Worm (Caenorhabditis elegans) whole organism, late embryonic: ENCODE data around the gene srx-114.

Source experiments
- C08G9.2 ChIP-seq: sonication (generic microtip); optimal IDR thresholded peaks from 2 replicates; lab custom pipeline; 2016; ENCODE audit warnings: mild to moderate bottlenecking, missing genetic modification characterization, moderate library complexity, missing compliant biosample characterization
- C38D4.7 ChIP-seq: fragments of 200-800 bp; sonication (Bioruptor generic); optimal IDR thresholded peaks from 2 replicates; lab custom pipeline; 2018; ENCODE audit warnings: mild to moderate bottlenecking, missing genetic modification characterization, moderate library complexity, missing compliant biosample characterization
- K09A11.1 ChIP-seq: sonication (generic microtip); optimal IDR thresholded peaks from 2 replicates; lab custom pipeline; 2017; ENCODE audit warnings: antibody characterized with exemption, mild to moderate bottlenecking, missing genetic modification characterization, missing compliant biosample characterization; ENCODE audit not compliant: insufficient read depth
- T23F11.4 ChIP-seq: fragments of 200-800 bp; sonication (Bioruptor generic); optimal IDR thresholded peaks from 2 replicates; lab custom pipeline; 2018; ENCODE audit warnings: mild to moderate bottlenecking, missing genetic modification characterization, missing compliant biosample characterization
- ahr-1 ChIP-seq: sonication (generic microtip); optimal IDR thresholded peaks from 2 replicates; lab custom pipeline; 2016; ENCODE audit warnings: missing genetic modification characterization, missing compliant biosample characterization
- ama-1 ChIP-seq: fragments of 150-350 bp; optimal IDR thresholded peaks from 2 replicates; lab custom pipeline; 2014
- ceh-14 ChIP-seq: sonication (generic microtip); optimal IDR thresholded peaks from 2 replicates; lab custom pipeline; 2016; ENCODE audit warnings: missing genotype, missing genetic modification characterization, missing compliant biosample characterization
- ceh-18 ChIP-seq: sonication (generic microtip); optimal IDR thresholded peaks from 2 replicates; lab custom pipeline; 2016; ENCODE audit warnings: missing genetic modification characterization, missing compliant biosample characterization
- ceh-2 ChIP-seq: sonication (generic microtip); optimal IDR thresholded peaks from 2 replicates; lab custom pipeline; 2016; ENCODE audit warnings: missing genotype, missing genetic modification characterization, missing compliant biosample characterization
- ceh-22 ChIP-seq: sonication (generic microtip); optimal IDR thresholded peaks from 2 replicates; lab custom pipeline; 2017; ENCODE audit warnings: missing biosample characterization, missing genetic modification characterization
- ceh-24 ChIP-seq: sonication (generic microtip); optimal IDR thresholded peaks from 2 replicates; lab custom pipeline; 2016; ENCODE audit warnings: mild to moderate bottlenecking, missing genetic modification characterization, missing compliant biosample characterization
- ceh-31 ChIP-seq: sonication (generic microtip); optimal IDR thresholded peaks from 2 replicates; lab custom pipeline; 2016; ENCODE audit warnings: missing genetic modification characterization, missing compliant biosample characterization
- ceh-34 ChIP-seq: sonication (generic microtip); optimal IDR thresholded peaks from 2 replicates; lab custom pipeline; 2016; ENCODE audit warnings: mild to moderate bottlenecking, missing genetic modification characterization, missing compliant biosample characterization
- ceh-45 ChIP-seq: fragments of 200-800 bp; sonication (Bioruptor generic); IDR thresholded peaks from 2 replicates; pipeline ENCODE4 v1.3.6; 2022; ENCODE audit warnings: missing genetic modification reagents, missing genetic modification characterization, missing compliant biosample characterization
- ceh-48 ChIP-seq: sonication (generic microtip); optimal IDR thresholded peaks from 2 replicates; lab custom pipeline; 2016; ENCODE audit warnings: missing genetic modification characterization, inconsistent platforms, missing compliant biosample characterization
- ceh-9 ChIP-seq: sonication (generic microtip); optimal IDR thresholded peaks from 2 replicates; lab custom pipeline; 2016; ENCODE audit warnings: mild to moderate bottlenecking, missing genetic modification characterization, inconsistent platforms, missing compliant biosample characterization
- che-1 ChIP-seq: sonication (generic microtip); optimal IDR thresholded peaks from 2 replicates; lab custom pipeline; 2016; ENCODE audit warnings: mild to moderate bottlenecking, missing genetic modification characterization, missing compliant biosample characterization
- dmd-4 ChIP-seq: sonication (generic microtip); optimal IDR thresholded peaks from 2 replicates; lab custom pipeline; 2016; ENCODE audit warnings: borderline replicate concordance, missing genetic modification characterization, missing compliant biosample characterization
- dve-1 ChIP-seq: sonication (generic microtip); optimal IDR thresholded peaks from 2 replicates; lab custom pipeline; 2017; ENCODE audit warnings: antibody characterized with exemption, mild to moderate bottlenecking, missing genetic modification characterization, missing compliant biosample characterization
- elt-2 ChIP-seq: sonication (generic microtip); optimal IDR thresholded peaks from 2 replicates; lab custom pipeline; 2016; ENCODE audit warnings: missing genetic modification reagents, missing genetic modification characterization, missing compliant biosample characterization
- elt-4 ChIP-seq: sonication (generic microtip); optimal IDR thresholded peaks from 2 replicates; lab custom pipeline; 2016; ENCODE audit warnings: missing genetic modification characterization, missing compliant biosample characterization
- ets-4 ChIP-seq: sonication (generic microtip); optimal IDR thresholded peaks from 2 replicates; lab custom pipeline; 2016; ENCODE audit warnings: missing genetic modification characterization, missing compliant biosample characterization
- eyg-1 ChIP-seq: sonication (generic microtip); optimal IDR thresholded peaks from 2 replicates; lab custom pipeline; 2016; ENCODE audit warnings: missing genotype, missing genetic modification characterization, missing compliant biosample characterization
- fax-1 ChIP-seq: sonication (generic microtip); optimal IDR thresholded peaks from 2 replicates; lab custom pipeline; 2016; ENCODE audit warnings: missing genotype, missing genetic modification characterization, missing compliant biosample characterization
- fkh-10 ChIP-seq: fragments of 150-350 bp; optimal IDR thresholded peaks from 2 replicates; lab custom pipeline; 2014; ENCODE audit warnings: missing biosample characterization, missing genetic modification reagents, missing genetic modification characterization
- fkh-6 ChIP-seq: sonication (generic microtip); optimal IDR thresholded peaks from 2 replicates; lab custom pipeline; 2016; ENCODE audit warnings: missing genetic modification characterization, missing compliant biosample characterization
- gmeb-2 ChIP-seq: sonication (generic microtip); optimal IDR thresholded peaks from 2 replicates; lab custom pipeline; 2016; ENCODE audit warnings: missing genetic modification characterization, inconsistent platforms, missing compliant biosample characterization
- hlh-13 ChIP-seq: fragments of 200-800 bp; sonication (Bioruptor generic); optimal IDR thresholded peaks from 2 replicates; lab custom pipeline; 2018; ENCODE audit warnings: mild to moderate bottlenecking, missing genetic modification characterization, missing compliant biosample characterization
- hlh-15 ChIP-seq: sonication (generic microtip); optimal IDR thresholded peaks from 2 replicates; lab custom pipeline; 2016; ENCODE audit warnings: missing genetic modification characterization, missing compliant biosample characterization
- hlh-6 ChIP-seq: sonication (generic microtip); optimal IDR thresholded peaks from 2 replicates; lab custom pipeline; 2016; ENCODE audit warnings: missing genotype, missing genetic modification characterization, missing compliant biosample characterization
- hlh-8 ChIP-seq: sonication (generic microtip); optimal IDR thresholded peaks from 2 replicates; lab custom pipeline; 2016; ENCODE audit warnings: missing genotype, missing genetic modification characterization, missing compliant biosample characterization
- lim-6 ChIP-seq: sonication (generic microtip); optimal IDR thresholded peaks from 2 replicates; lab custom pipeline; 2016; ENCODE audit warnings: missing genetic modification characterization, missing compliant biosample characterization
- madf-2 ChIP-seq: sonication (generic microtip); optimal IDR thresholded peaks from 2 replicates; lab custom pipeline; 2017; ENCODE audit warnings: missing genetic modification characterization, missing compliant biosample characterization
- mec-3 ChIP-seq: sonication (generic microtip); optimal IDR thresholded peaks from 2 replicates; lab custom pipeline; 2016; ENCODE audit warnings: borderline replicate concordance, missing genetic modification characterization, missing compliant biosample characterization
- nfya-1 ChIP-seq: sonication (generic microtip); optimal IDR thresholded peaks from 2 replicates; lab custom pipeline; 2017; ENCODE audit warnings: missing genetic modification characterization, mild to moderate bottlenecking, missing compliant biosample characterization, antibody characterized with exemption, moderate library complexity
- nhr-11 ChIP-seq: fragments of 150-350 bp; optimal IDR thresholded peaks from 2 replicates; lab custom pipeline; 2014; ENCODE audit warnings: missing biosample characterization, missing genetic modification characterization
- nhr-232 ChIP-seq: sonication (generic microtip); optimal IDR thresholded peaks from 2 replicates; lab custom pipeline; 2016; ENCODE audit warnings: missing genetic modification characterization, missing compliant biosample characterization
- pat-9 ChIP-seq: fragments of 200-800 bp; sonication (Bioruptor generic); optimal IDR thresholded peaks from 2 replicates; lab custom pipeline; 2018; ENCODE audit warnings: mild to moderate bottlenecking, missing genetic modification characterization, moderate library complexity, missing compliant biosample characterization
- pax-1 ChIP-seq: fragments of 150-350 bp; optimal IDR thresholded peaks from 2 replicates; lab custom pipeline; 2014; ENCODE audit warnings: missing biosample characterization, missing genetic modification characterization
- pha-4 ChIP-seq: fragments of 150-350 bp; optimal IDR thresholded peaks from 2 replicates; lab custom pipeline; 2018; ENCODE audit warnings: missing biosample characterization, missing genetic modification reagents, missing genetic modification characterization
- pqm-1 ChIP-seq: sonication (generic microtip); optimal IDR thresholded peaks from 2 replicates; lab custom pipeline; 2016; ENCODE audit warnings: missing genetic modification characterization, missing compliant biosample characterization
- pros-1 ChIP-seq: fragments of 150-350 bp; optimal IDR thresholded peaks from 2 replicates; lab custom pipeline; 2014; ENCODE audit warnings: missing biosample characterization, missing genetic modification reagents, missing genetic modification characterization
- ref-2 ChIP-seq: sonication (generic microtip); optimal IDR thresholded peaks from 2 replicates; lab custom pipeline; 2016; ENCODE audit warnings: missing genetic modification characterization, missing compliant biosample characterization
- rnt-1 ChIP-seq: sonication (generic microtip); optimal IDR thresholded peaks from 2 replicates; lab custom pipeline; 2016; ENCODE audit warnings: missing genetic modification characterization, missing compliant biosample characterization
- sdc-2 ChIP-seq: sonication (generic microtip); optimal IDR thresholded peaks from 2 replicates; lab custom pipeline; 2016; ENCODE audit warnings: missing genotype, missing genetic modification characterization, missing compliant biosample characterization
- sox-2 ChIP-seq: fragments of 200-800 bp; sonication (Bioruptor generic); IDR thresholded peaks from 2 replicates; pipeline ENCODE4 v1.3.6; 2022; ENCODE audit warnings: missing genetic modification reagents, missing genetic modification characterization, missing compliant biosample characterization
- sox-4 ChIP-seq: sonication (generic microtip); optimal IDR thresholded peaks from 2 replicates; lab custom pipeline; 2017; ENCODE audit warnings: mild to moderate bottlenecking, missing genetic modification characterization, inconsistent platforms, missing compliant biosample characterization
- syd-9 ChIP-seq: sonication (generic microtip); optimal IDR thresholded peaks from 2 replicates; lab custom pipeline; 2016; ENCODE audit warnings: mild to moderate bottlenecking, missing genetic modification characterization, moderate library complexity, missing compliant biosample characterization
- tbx-7 ChIP-seq: sonication (generic microtip); optimal IDR thresholded peaks from 2 replicates; lab custom pipeline; 2016; ENCODE audit warnings: missing genotype, missing genetic modification characterization, missing compliant biosample characterization
- ttx-3 ChIP-seq: sonication (generic microtip); optimal IDR thresholded peaks from 2 replicates; lab custom pipeline; 2016; ENCODE audit warnings: missing genetic modification reagents, missing genetic modification characterization, missing compliant biosample characterization
- unc-3 ChIP-seq, 2 experiments: fragments of 200-800 bp in 1 of 2; sonication (Bioruptor generic) in 1 of 2; sonication (generic microtip) in 1 of 2; conservative IDR thresholded peaks in 1 of 2; optimal IDR thresholded peaks in 1 of 2; 2 replicates each; pipeline versions ENCODE4 v1.3.6 to Lab custom; 2016 to 2022; ENCODE audit warnings: missing compliant biosample characterization in 2 of 2, missing genetic modification characterization in 2 of 2, missing genetic modification reagents in 1 of 2
- unc-42 ChIP-seq: sonication (generic microtip); optimal IDR thresholded peaks from 2 replicates; lab custom pipeline; 2016; ENCODE audit warnings: missing genotype, missing genetic modification characterization, missing compliant biosample characterization
- unc-55 ChIP-seq: sonication (generic microtip); optimal IDR thresholded peaks from 2 replicates; lab custom pipeline; 2017; ENCODE audit warnings: missing biosample characterization, missing genetic modification reagents, missing genetic modification characterization
- unc-86 ChIP-seq: sonication (generic microtip); optimal IDR thresholded peaks from 2 replicates; lab custom pipeline; 2016; ENCODE audit warnings: missing genetic modification characterization, missing compliant biosample characterization

Gene srx-114

ce11 chrII:5399201-5399600, 33.8 kb downstream of the srx-114 start, which contains the start of gene mog-5:
Gene mog-5 (plus strand): TSS chrII:5399538.
- TF ChIP-seq ceh-48 (tag; lab: Kevin White, UChicago) (no peak), pat-9 (tag; lab: Kevin White, UChicago) (peak; percentile 30), hlh-15 (tag; lab: Kevin White, UChicago) (no peak), lim-6 (tag; lab: Kevin White, UChicago) (no peak), unc-86 (tag; lab: Kevin White, UChicago) (peak; percentile 26), fax-1 (tag; lab: Kevin White, UChicago) (peak; percentile 14), K09A11.1 (tag; lab: Kevin White, UChicago) (peak; percentile 82), eyg-1 (no peak), fkh-6 (tag; lab: Kevin White, UChicago) (no peak), pax-1 (tag; lab: Kevin White, UChicago) (no peak), pros-1 (tag; lab: Kevin White, UChicago) (no peak), ceh-34 (tag; lab: Kevin White, UChicago) (no peak), unc-3 (GFP tag; conservative IDR thresholded peaks at IDR 0.05; lab: Robert Waterston, UW) (no peak), unc-3 (tag; optimal IDR thresholded peaks at IDR 0.05; lab: Kevin White, UChicago) (no peak), nhr-232 (tag; lab: Kevin White, UChicago) (peak; percentile 50), ttx-3 (tag; lab: Kevin White, UChicago) (peak; percentile 69), C38D4.7 (GFP tag; lab: Kevin White, UChicago) (peak; percentile 38), pqm-1 (tag; lab: Kevin White, UChicago) (no peak), nfya-1 (peak; percentile 32), ceh-45 (no peak), sox-2 (no peak; the same call in 1 of the 2 replicates), ceh-22 (tag; lab: Kevin White, UChicago) (no peak), ceh-18 (tag; lab: Kevin White, UChicago) (no peak), T23F11.4 (GFP tag; lab: Kevin White, UChicago) (no peak), mec-3 (tag; lab: Kevin White, UChicago) (no peak), hlh-8 (tag; lab: Kevin White, UChicago) (peak; percentile 27), C08G9.2 (tag; lab: Kevin White, UChicago) (no peak), che-1 (tag; lab: Kevin White, UChicago) (peak; percentile 21), ets-4 (tag; lab: Kevin White, UChicago) (no peak), sdc-2 (tag; lab: Kevin White, UChicago) (no peak), dmd-4 (tag; lab: Kevin White, UChicago) (no peak), hlh-6 (tag; lab: Kevin White, UChicago) (no peak), rnt-1 (tag; lab: Kevin White, UChicago) (no peak), syd-9 (tag; lab: Kevin White, UChicago) (no peak), unc-42 (tag; lab: Kevin White, UChicago) (peak; percentile 65), sox-4 (tag; lab: Kevin White, UChicago) (peak; percentile 55), gmeb-2 (tag; lab: Kevin White, UChicago) (no peak), pha-4 (tag; lab: Kevin White, UChicago) (no peak), nhr-11 (no peak), ceh-24 (tag; lab: Kevin White, UChicago) (no peak), fkh-10 (GFP tag; lab: Kevin White, UChicago) (no peak), ahr-1 (tag; lab: Kevin White, UChicago) (no peak), madf-2 (tag; lab: Kevin White, UChicago) (no peak), ref-2 (tag; lab: Kevin White, UChicago) (peak; percentile 26), elt-2 (no peak), hlh-13 (no peak), ama-1 (no peak), unc-55 (GFP tag; lab: Kevin White, UChicago) (no peak), ceh-31 (peak; percentile 11), tbx-7 (no peak), ceh-2 (tag; lab: Kevin White, UChicago) (peak; percentile 5), dve-1 (tag; lab: Kevin White, UChicago) (no peak), ceh-9 (tag; lab: Kevin White, UChicago) (no peak), ceh-14 (tag; lab: Kevin White, UChicago) (peak; percentile 43), elt-4 (tag; lab: Kevin White, UChicago) (no peak)
